Worm (Caenorhabditis elegans) whole organism, L4 larva: ENCODE results near the gene F13H10.3.

Source experiments
- F49E8.2 ChIP-seq: sonication (generic microtip); optimal IDR thresholded peaks from 2 replicates; lab custom pipeline; 2016; ENCODE audit warnings: missing compliant biosample characterization, mild to moderate bottlenecking, missing genetic modification characterization, borderline replicate concordance
- R02D3.7 ChIP-seq: fragments of 150-350 bp; sonication (generic microtip); optimal IDR thresholded peaks from 3 replicates; lab custom pipeline; 2014; ENCODE audit warnings: missing biosample characterization, missing genetic modification characterization
- aha-1 ChIP-seq: fragments of 150-350 bp; peaks from one replicate; lab custom pipeline; 2014; ENCODE audit warnings: missing biosample characterization, missing genetic modification characterization
- ceh-32 ChIP-seq: sonication (generic microtip); optimal IDR thresholded peaks from 2 replicates; lab custom pipeline; 2016; ENCODE audit warnings: mild to moderate bottlenecking, missing genetic modification characterization, missing compliant biosample characterization; ENCODE audit not compliant: poor library complexity
- ceh-44 ChIP-seq: fragments of 200-800 bp; sonication (Bioruptor generic); IDR thresholded peaks from 2 replicates; pipeline ENCODE4 v1.3.6; 2022; ENCODE audit warnings: missing genetic modification reagents, missing genetic modification characterization, missing compliant biosample characterization
- cey-2 ChIP-seq: sonication (generic microtip); optimal IDR thresholded peaks from 3 replicates; lab custom pipeline; 2017; ENCODE audit warnings: missing genetic modification characterization, mild to moderate bottlenecking, missing compliant biosample characterization, antibody characterized with exemption, borderline replicate concordance; ENCODE audit not compliant: insufficient read depth
- daf-16 ChIP-seq, 3 experiments: sonication (generic microtip); optimal IDR thresholded peaks; 2 replicates each; lab custom pipeline; 2016 to 2017; ENCODE audit warnings: missing genetic modification characterization in 3 of 3, missing genetic modification reagents in 3 of 3, mild to moderate bottlenecking in 2 of 3, missing compliant biosample characterization in 2 of 3, missing biosample characterization in 1 of 3, moderate library complexity in 1 of 3
- dmd-6 ChIP-seq: fragments of 200-800 bp; sonication (Bioruptor generic); IDR thresholded peaks from 2 replicates; pipeline ENCODE4 v1.3.6; 2022; ENCODE audit warnings: missing genetic modification reagents, missing genetic modification characterization, missing compliant biosample characterization
- dve-1 ChIP-seq: sonication (generic microtip); optimal IDR thresholded peaks from 2 replicates; lab custom pipeline; 2017; ENCODE audit warnings: antibody characterized with exemption, mild to moderate bottlenecking, missing genetic modification characterization, missing compliant biosample characterization; ENCODE audit not compliant: insufficient read depth
- egl-27 ChIP-seq: sonication (generic microtip); optimal IDR thresholded peaks from 3 replicates; lab custom pipeline; 2017; ENCODE audit warnings: missing biosample characterization, missing genetic modification reagents, missing genetic modification characterization
- egl-43 ChIP-seq: fragments of 200-800 bp; sonication (Bioruptor generic); IDR thresholded peaks from 2 replicates; pipeline ENCODE4 v1.3.6; 2022; ENCODE audit warnings: missing genetic modification reagents, missing genetic modification characterization, missing compliant biosample characterization
- hif-1 ChIP-seq, 2 experiments: sonication (generic microtip); optimal IDR thresholded peaks; 2 replicates each; lab custom pipeline; 2016 to 2017; ENCODE audit warnings: missing compliant biosample characterization in 2 of 2, missing genetic modification characterization in 2 of 2, missing genetic modification reagents in 2 of 2, missing genotype in 2 of 2, mild to moderate bottlenecking in 1 of 2
- hlh-11 ChIP-seq: fragments of 200-800 bp; sonication (Bioruptor generic); optimal IDR thresholded peaks from 2 replicates; lab custom pipeline; 2018; ENCODE audit warnings: mild to moderate bottlenecking, missing genetic modification characterization, missing compliant biosample characterization
- hlh-30 ChIP-seq: sonication (generic microtip); optimal IDR thresholded peaks from 2 replicates; lab custom pipeline; 2017; ENCODE audit warnings: antibody characterized with exemption, mild to moderate bottlenecking, missing genetic modification characterization, missing compliant biosample characterization; ENCODE audit not compliant: insufficient read depth
- lin-1 ChIP-seq: fragments of 200-800 bp; sonication (Bioruptor generic); IDR thresholded peaks from 2 replicates; pipeline ENCODE4 v1.3.6; 2022; ENCODE audit warnings: missing genetic modification reagents, missing genetic modification characterization, missing compliant biosample characterization
- lin-29 ChIP-seq: fragments of 200-800 bp; sonication (Bioruptor generic); IDR thresholded peaks from 2 replicates; pipeline ENCODE4 v1.3.6; 2022; ENCODE audit warnings: missing genetic modification reagents, missing genetic modification characterization, missing compliant biosample characterization
- lin-39 ChIP-seq: fragments of 150-350 bp; optimal IDR thresholded peaks from 2 replicates; lab custom pipeline; 2014; ENCODE audit warnings: missing biosample characterization, missing genetic modification reagents, missing genetic modification characterization
- lir-3 ChIP-seq: sonication (generic microtip); optimal IDR thresholded peaks from 2 replicates; lab custom pipeline; 2016; ENCODE audit warnings: mild to moderate bottlenecking, missing genetic modification characterization, missing compliant biosample characterization
- lsy-2 ChIP-seq, 2 experiments: fragments of 150-350 bp in 1 of 2; sonication (generic microtip) in 1 of 2; optimal IDR thresholded peaks; 2 replicates each; lab custom pipeline; 2014 to 2017; ENCODE audit warnings: missing biosample characterization in 2 of 2, missing genetic modification characterization in 2 of 2
- mep-1 ChIP-seq: fragments of 150-350 bp; sonication (generic microtip); optimal IDR thresholded peaks from 3 replicates; lab custom pipeline; 2014; ENCODE audit warnings: missing biosample characterization, missing genetic modification characterization
- mxl-3 ChIP-seq: fragments of 200-800 bp; sonication (Bioruptor generic); optimal IDR thresholded peaks from 2 replicates; lab custom pipeline; 2018; ENCODE audit warnings: mild to moderate bottlenecking, missing genetic modification characterization, missing compliant biosample characterization
- nhr-25 ChIP-seq: sonication (generic microtip); optimal IDR thresholded peaks from 2 replicates; lab custom pipeline; 2017; ENCODE audit warnings: missing genetic modification characterization, mild to moderate bottlenecking, missing compliant biosample characterization, antibody characterized with exemption, moderate library complexity, borderline replicate concordance; ENCODE audit not compliant: insufficient read depth
- nhr-28 ChIP-seq: fragments of 150-350 bp; optimal IDR thresholded peaks from 2 replicates; lab custom pipeline; 2014; ENCODE audit warnings: missing biosample characterization, missing genetic modification characterization
- nhr-41 ChIP-seq: fragments of 200-800 bp; sonication (Bioruptor generic); IDR thresholded peaks from 2 replicates; pipeline ENCODE4 v1.3.6; 2022; ENCODE audit warnings: missing genetic modification reagents, missing genetic modification characterization, missing compliant biosample characterization
- nhr-48 ChIP-seq: sonication (generic microtip); optimal IDR thresholded peaks from 2 replicates; lab custom pipeline; 2016; ENCODE audit warnings: mild to moderate bottlenecking, missing genetic modification characterization, missing compliant biosample characterization
- nhr-6 ChIP-seq: fragments of 150-350 bp; optimal IDR thresholded peaks from 2 replicates; lab custom pipeline; 2014; ENCODE audit warnings: missing biosample characterization, missing genetic modification characterization
- nhr-77 ChIP-seq: fragments of 150-350 bp; optimal IDR thresholded peaks from 2 replicates; lab custom pipeline; 2014; ENCODE audit warnings: missing biosample characterization, missing genetic modification characterization
- pqm-1 ChIP-seq: sonication (generic microtip); optimal IDR thresholded peaks from 2 replicates; lab custom pipeline; 2017; ENCODE audit warnings: missing biosample characterization, missing genetic modification characterization
- saeg-2 ChIP-seq: fragments of 200-800 bp; sonication (Bioruptor generic); IDR thresholded peaks from 2 replicates; pipeline ENCODE4 v1.3.6; 2022; ENCODE audit warnings: missing genetic modification reagents, missing genetic modification characterization, missing compliant biosample characterization
- sdz-12 ChIP-seq: fragments of 200-800 bp; sonication (Bioruptor generic); optimal IDR thresholded peaks from 2 replicates; lab custom pipeline; 2018; ENCODE audit warnings: mild to moderate bottlenecking, missing genetic modification characterization, missing compliant biosample characterization
- tra-1 ChIP-seq: fragments of 200-800 bp; sonication (Bioruptor generic); IDR thresholded peaks from 2 replicates; pipeline ENCODE4 v1.3.6; 2022; ENCODE audit warnings: missing genetic modification reagents, missing genetic modification characterization, missing compliant biosample characterization
- unc-130 ChIP-seq: sonication (generic microtip); optimal IDR thresholded peaks from 2 replicates; lab custom pipeline; 2016; ENCODE audit warnings: missing genetic modification reagents, missing genetic modification characterization, missing compliant biosample characterization
- unc-62 ChIP-seq, 3 experiments: fragments of 150-350 bp in 1 of 3; sonication (generic microtip); optimal IDR thresholded peaks in 2 of 3; peaks in 1 of 3; 1 replicate in 1 of 3; 2 replicates in 2 of 3; lab custom pipeline; 2014 to 2017; ENCODE audit warnings: missing biosample characterization in 3 of 3, missing genetic modification characterization in 3 of 3, missing genetic modification reagents in 3 of 3, missing genotype in 1 of 3
- zip-2 ChIP-seq: fragments of 150-350 bp; optimal IDR thresholded peaks from 2 replicates; lab custom pipeline; 2014; ENCODE audit warnings: missing biosample characterization, missing genetic modification characterization
- ztf-11 ChIP-seq: fragments of 150-350 bp; optimal IDR thresholded peaks from 2 replicates; lab custom pipeline; 2014; ENCODE audit warnings: missing biosample characterization, missing genetic modification characterization

Gene F13H10.3

DNA sequence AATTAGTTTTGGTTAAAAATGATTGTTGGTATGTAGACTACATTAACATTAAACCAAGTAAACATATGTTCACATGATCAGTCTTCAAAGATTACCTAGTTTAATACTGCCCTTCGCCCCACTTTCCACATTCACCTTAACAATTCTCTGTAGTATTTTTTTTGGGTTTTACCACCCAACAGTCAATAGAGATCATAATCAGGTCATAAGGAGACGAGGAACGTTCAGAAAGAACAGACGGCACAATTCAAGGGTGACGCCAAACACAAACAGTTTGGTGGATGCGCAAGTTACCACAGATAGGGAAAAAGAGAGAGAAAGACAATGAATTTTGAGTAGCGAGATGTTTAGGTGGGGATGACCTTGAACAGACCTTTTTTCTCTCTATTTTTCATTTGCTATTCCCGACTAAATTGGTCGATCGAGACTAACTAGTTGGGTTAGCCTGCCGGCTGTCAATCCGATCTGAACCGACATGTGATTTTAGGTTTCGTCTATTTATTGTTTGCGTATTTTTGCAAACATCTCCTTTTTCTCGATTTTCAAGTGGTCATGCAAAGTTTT lies 44.0 kb downstream of the F13H10.3 start:
- peak; percentile 23 for TF ChIP-seq dve-1 (tag; lab: Kevin White, UChicago)
- peak; percentile 65 for TF ChIP-seq nhr-28 (tag; lab: Kevin White, UChicago)
- TF ChIP-seq unc-62 (GFP tag; optimal IDR thresholded peaks at IDR 0.05 in 1 of 2; lab: Kevin White, UChicago) = peak in 1 of 2 experiments; percentile 95
- TF ChIP-seq unc-62 (tag; optimal IDR thresholded peaks at IDR 0.05; lab: Kevin White, UChicago) = no peak
- TF ChIP-seq hlh-30 (tag; lab: Kevin White, UChicago) = peak; percentile 26
- no peak for TF ChIP-seq R02D3.7 (tag; lab: Kevin White, UChicago)
- peak; percentile 28 for TF ChIP-seq mxl-3 (GFP tag; lab: Kevin White, UChicago)
- TF ChIP-seq dmd-6 (GFP tag; lab: Robert Waterston, UW) = 0 out of 2 replicates have a peak, but pooled peaks have one; percentile 5
- peak; percentile 17 for TF ChIP-seq hlh-11
- TF ChIP-seq nhr-25 (tag; lab: Kevin White, UChicago) = peak; percentile 71
- no peak for TF ChIP-seq lin-39 (tag; lab: Kevin White, UChicago)

DNA sequence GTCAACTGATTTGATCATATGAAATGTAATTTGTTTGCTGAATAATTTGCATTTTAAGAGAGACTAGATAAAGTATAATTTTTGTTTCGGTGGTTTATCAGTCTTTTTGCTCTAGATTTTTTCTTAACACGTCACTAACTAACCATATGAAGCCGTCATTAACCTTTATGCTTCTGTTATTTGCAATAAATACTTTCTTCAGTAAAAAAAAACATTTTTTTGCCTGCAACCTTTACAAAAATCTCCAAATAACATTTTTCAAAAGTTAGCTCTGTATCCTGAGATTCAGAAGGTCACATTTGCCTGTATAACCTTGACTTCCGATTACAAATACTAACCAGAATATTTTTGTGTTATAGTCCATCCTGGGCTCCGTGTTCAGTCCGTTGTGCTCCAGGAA lies 45.0 kb downstream of the F13H10.3 start:
- TF ChIP-seq ceh-44 = no peak
- peak; percentile 91 for TF ChIP-seq aha-1 (tag; lab: Kevin White, UChicago)

DNA sequence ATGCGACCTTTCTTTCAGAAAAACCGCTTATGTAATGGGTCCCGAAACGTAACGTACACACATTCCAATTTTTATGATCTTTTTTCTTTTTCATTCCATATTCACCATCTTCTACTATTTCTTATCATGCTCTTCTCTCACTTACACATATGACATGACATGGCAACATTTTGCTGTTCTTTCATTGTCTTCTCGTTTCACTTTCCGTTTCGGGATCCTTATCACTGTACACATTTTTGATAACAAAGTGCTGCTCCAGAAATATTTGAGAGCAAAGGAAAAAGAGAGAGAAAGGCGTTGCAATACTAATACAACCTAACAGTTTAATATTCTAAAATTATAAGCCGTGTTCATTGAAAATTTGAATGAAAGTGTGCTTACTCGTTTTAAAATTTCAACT lies 45.4 kb downstream of the F13H10.3 start:
- TF ChIP-seq tra-1 (GFP tag; lab: Robert Waterston, UW) (peak; percentile 59; the same call in 1 of the 2 replicates), egl-43 (no peak), hlh-11 (peak; percentile 86), ceh-32 (no peak), mep-1 (peak; percentile 12), nhr-77 (tag; lab: Kevin White, UChicago) (peak; percentile 47), daf-16 (GFP tag; optimal IDR thresholded peaks at IDR 0.05; lab: Kevin White, UChicago) (no peak), daf-16 (tag; optimal IDR thresholded peaks at IDR 0.05; lab: Kevin White, UChicago) (peak; percentile 50), lin-1 (GFP tag; lab: Robert Waterston, UW) (0 out of 2 replicates have a peak, but pooled peaks have one; percentile 37), unc-62 (GFP tag; optimal IDR thresholded peaks at IDR 0.05 in 1 of 2; lab: Kevin White, UChicago) (peak in 1 of 2 experiments; percentile 44), unc-62 (tag; optimal IDR thresholded peaks at IDR 0.05; lab: Kevin White, UChicago) (no peak), ztf-11 (tag; lab: Kevin White, UChicago) (no peak), nhr-28 (tag; lab: Kevin White, UChicago) (peak; percentile 90), nhr-41 (GFP tag; lab: Robert Waterston, UW) (0 out of 2 replicates have a peak, but pooled peaks have one; percentile 37), lsy-2 (tag; optimal IDR thresholded peaks at IDR 0.05; lab: Kevin White, UChicago) (no peak), nhr-48 (tag; lab: Kevin White, UChicago) (peak; percentile 2), hlh-30 (tag; lab: Kevin White, UChicago) (peak; percentile 30), pqm-1 (peak; percentile 99), dmd-6 (GFP tag; lab: Robert Waterston, UW) (peak; percentile 89), nhr-6 (tag; lab: Kevin White, UChicago) (peak; percentile 13), dve-1 (tag; lab: Kevin White, UChicago) (peak; percentile 74)

DNA sequence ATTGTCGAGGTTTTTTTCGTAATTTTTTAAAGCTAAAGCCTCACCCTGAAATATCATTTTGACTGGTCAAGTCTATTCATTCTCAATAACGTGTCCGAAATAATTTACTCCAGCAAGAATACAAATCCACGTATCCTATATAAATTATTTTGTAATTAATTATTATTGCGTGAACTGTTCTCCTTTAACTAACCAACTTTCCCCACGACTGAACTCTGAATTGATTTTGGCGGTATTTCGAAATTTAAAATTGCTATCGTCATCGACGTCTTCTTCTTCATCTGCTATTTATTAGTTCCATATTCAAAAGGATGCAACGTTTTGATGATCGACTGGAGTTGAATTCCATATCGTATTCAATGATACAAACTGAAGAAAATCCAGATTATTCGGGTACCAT lies 49.4 kb downstream of the F13H10.3 start, which contains the start of the genes aqp-3 and Y69E1A.8:
Gene aqp-3 (minus strand): TSS at position 101 of the 400 bp plus-strand sequence.
Gene Y69E1A.8 (plus strand): TSS at position 246 of the 400 bp plus-strand sequence.
- TF ChIP-seq hlh-30 (tag; lab: Kevin White, UChicago) (no peak), egl-27 (tag; lab: Kevin White, UChicago) (no peak), hif-1 (tag; optimal IDR thresholded peaks at IDR 0.05; lab: Kevin White, UChicago) (no peak), sdz-12 (no peak), dmd-6 (GFP tag; lab: Robert Waterston, UW) (no peak), lir-3 (tag; lab: Kevin White, UChicago) (no peak), cey-2 (no peak), unc-130 (GFP tag; lab: Kevin White, UChicago) (no peak), lin-29 (GFP tag; lab: Robert Waterston, UW) (no peak), nhr-28 (tag; lab: Kevin White, UChicago) (no peak), F49E8.2 (tag; lab: Kevin White, UChicago) (no peak), saeg-2 (GFP tag; lab: Robert Waterston, UW) (no peak), zip-2 (no peak)
